Fruit fly (Drosophila melanogaster) whole organism, prepupa: ENCODE data around the gene CG9839.

Experiments used
- Blimp-1 ChIP-seq: fragments of 200-800 bp; sonication (Bioruptor generic); optimal IDR thresholded peaks from 3 replicates; lab custom pipeline; 2017; ENCODE audit warnings: missing biosample characterization, missing genetic modification characterization, mild to moderate bottlenecking, moderate library complexity, missing genetic modification reagents
- CG10631 ChIP-seq: fragments of 200-800 bp; sonication (Bioruptor generic); optimal IDR thresholded peaks from 2 replicates; lab custom pipeline; 2016; ENCODE audit warnings: missing biosample characterization, missing genetic modification characterization
- CG10669 ChIP-seq: fragments of 200-800 bp; sonication (Bioruptor generic); optimal IDR thresholded peaks from 3 replicates; lab custom pipeline; 2018; ENCODE audit warnings: missing biosample characterization, mild to moderate bottlenecking, missing genetic modification characterization, moderate library complexity
- CG11762 ChIP-seq: fragments of 200-800 bp; sonication (Bioruptor generic); optimal IDR thresholded peaks from 3 replicates; lab custom pipeline; 2016; ENCODE audit warnings: missing biosample characterization, missing genetic modification characterization; ENCODE audit not compliant: insufficient read depth
- CG15336 ChIP-seq: fragments of 200-800 bp; sonication (Bioruptor generic); IDR thresholded peaks from 2 replicates; pipeline ENCODE4 v1.3.6; 2022; ENCODE audit warnings: missing biosample characterization, missing genetic modification characterization
- CG16779 ChIP-seq: fragments of 200-800 bp; sonication (Bioruptor generic); optimal IDR thresholded peaks from 3 replicates; lab custom pipeline; 2017; ENCODE audit warnings: missing biosample characterization, mild to moderate bottlenecking, missing genetic modification characterization
- CG3032 ChIP-seq: fragments of 200-800 bp; optimal IDR thresholded peaks from 2 replicates; lab custom pipeline; 2019; ENCODE audit warnings: missing biosample characterization, mild to moderate bottlenecking, missing genetic modification characterization, moderate library complexity
- CG31627 ChIP-seq: fragments of 200-800 bp; sonication (Bioruptor generic); optimal IDR thresholded peaks from 3 replicates; lab custom pipeline; 2016; ENCODE audit warnings: missing biosample characterization, missing genetic modification characterization
- CG32006 ChIP-seq: fragments of 200-800 bp; sonication (Bioruptor generic); optimal IDR thresholded peaks from 3 replicates; lab custom pipeline; 2017; ENCODE audit warnings: missing biosample characterization, mild to moderate bottlenecking, missing genetic modification characterization
- CG34406 ChIP-seq: fragments of 200-800 bp; sonication (Bioruptor generic); optimal IDR thresholded peaks from 3 replicates; lab custom pipeline; 2016; ENCODE audit warnings: missing biosample characterization, missing genetic modification characterization
- CG3919 ChIP-seq: fragments of 200-800 bp; sonication (Bioruptor generic); optimal IDR thresholded peaks from 3 replicates; lab custom pipeline; 2016; ENCODE audit warnings: missing biosample characterization, missing genetic modification characterization
- CG6163 ChIP-seq: fragments of 200-800 bp; sonication (Bioruptor generic); IDR thresholded peaks from 3 replicates; pipeline ENCODE4 v1.3.6; 2022; ENCODE audit warnings: missing biosample characterization, missing genetic modification characterization
- CG7368 ChIP-seq: fragments of 200-800 bp; sonication (Bioruptor generic); optimal IDR thresholded peaks from 3 replicates; lab custom pipeline; 2016; ENCODE audit warnings: missing biosample characterization, missing genetic modification characterization
- CG9139 ChIP-seq: fragments of 200-800 bp; sonication (Bioruptor generic); optimal IDR thresholded peaks from 3 replicates; lab custom pipeline; 2017; ENCODE audit warnings: missing biosample characterization, mild to moderate bottlenecking, missing genetic modification characterization
- Eip78C ChIP-seq: fragments of 200-800 bp; sonication (Bioruptor generic); peaks from one replicate; lab custom pipeline; 2016; ENCODE audit warnings: missing biosample characterization, missing genetic modification characterization
- Eip93F ChIP-seq: fragments of 200-800 bp; sonication (Bioruptor generic); optimal IDR thresholded peaks from 2 replicates; lab custom pipeline; 2016; ENCODE audit warnings: missing biosample characterization, mild to moderate bottlenecking, missing genetic modification characterization
- Ets21C ChIP-seq: fragments of 200-800 bp; sonication (Bioruptor generic); optimal IDR thresholded peaks from 3 replicates; lab custom pipeline; 2016; ENCODE audit warnings: missing biosample characterization, missing genetic modification characterization
- Ets96B ChIP-seq: fragments of 200-800 bp; optimal IDR thresholded peaks from 2 replicates; lab custom pipeline; 2019; ENCODE audit warnings: missing biosample characterization, mild to moderate bottlenecking, missing genetic modification characterization, moderate library complexity
- Gug ChIP-seq: fragments of 200-800 bp; sonication (Bioruptor generic); IDR thresholded peaks from 2 replicates; pipeline ENCODE4 v1.3.6; 2022; ENCODE audit warnings: missing biosample characterization, missing genetic modification characterization
- Hr38 ChIP-seq: sonication (Bioruptor generic); optimal IDR thresholded peaks from 2 replicates; lab custom pipeline; 2016; ENCODE audit warnings: missing biosample characterization, missing genetic modification characterization
- Hr4 ChIP-seq: fragments of 200-800 bp; sonication (Bioruptor generic); optimal IDR thresholded peaks from 3 replicates; lab custom pipeline; 2016; ENCODE audit warnings: missing biosample characterization, missing genetic modification characterization
- Lpt ChIP-seq: fragments of 200-800 bp; sonication (Bioruptor generic); optimal IDR thresholded peaks from 3 replicates; lab custom pipeline; 2016; ENCODE audit warnings: missing biosample characterization, missing genetic modification characterization
- Smox ChIP-seq: fragments of 200-800 bp; sonication (Bioruptor generic); optimal IDR thresholded peaks from 3 replicates; lab custom pipeline; 2016; ENCODE audit warnings: missing biosample characterization, missing genetic modification characterization
- Sox14 ChIP-seq: fragments of 200-800 bp; sonication (Bioruptor generic); optimal IDR thresholded peaks from 3 replicates; lab custom pipeline; 2016; ENCODE audit warnings: missing biosample characterization, missing genetic modification characterization
- Sox15 ChIP-seq: fragments of 200-800 bp; sonication (Bioruptor generic); optimal IDR thresholded peaks from 3 replicates; lab custom pipeline; 2016; ENCODE audit warnings: missing biosample characterization, missing genetic modification characterization
- cyc ChIP-seq: fragments of 200-800 bp; sonication (Bioruptor generic); optimal IDR thresholded peaks from 3 replicates; lab custom pipeline; 2016; ENCODE audit warnings: missing biosample characterization, missing genetic modification characterization
- dac ChIP-seq: fragments of 200-800 bp; sonication (Bioruptor generic); optimal IDR thresholded peaks from 2 replicates; lab custom pipeline; 2017; ENCODE audit warnings: missing biosample characterization, mild to moderate bottlenecking, missing genetic modification characterization
- eg ChIP-seq: fragments of 200-800 bp; sonication (Bioruptor generic); IDR thresholded peaks from 3 replicates; pipeline ENCODE4 v1.3.6; 2022; ENCODE audit warnings: missing biosample characterization, missing genetic modification characterization
- esn ChIP-seq: fragments of 200-800 bp; sonication (Bioruptor generic); optimal IDR thresholded peaks from 2 replicates; lab custom pipeline; 2016; ENCODE audit warnings: missing biosample characterization, mild to moderate bottlenecking, missing genetic modification characterization, moderate library complexity
- fd85E ChIP-seq: fragments of 200-800 bp; sonication (Bioruptor generic); optimal IDR thresholded peaks from 3 replicates; lab custom pipeline; 2016; ENCODE audit warnings: missing biosample characterization, missing genetic modification characterization
- fkh ChIP-seq: fragments of 200-800 bp; sonication (Bioruptor generic); optimal IDR thresholded peaks from 3 replicates; lab custom pipeline; 2017; ENCODE audit warnings: missing biosample characterization, mild to moderate bottlenecking, missing genetic modification characterization, moderate library complexity
- lz ChIP-seq: fragments of 200-800 bp; sonication (Bioruptor generic); optimal IDR thresholded peaks from 3 replicates; lab custom pipeline; 2016; ENCODE audit warnings: missing biosample characterization, missing genetic modification characterization
- net ChIP-seq: fragments of 200-800 bp; sonication (Bioruptor generic); optimal IDR thresholded peaks from 3 replicates; lab custom pipeline; 2016; ENCODE audit warnings: missing biosample characterization, missing genetic modification characterization
- salr ChIP-seq, 2 experiments: fragments of 200-800 bp; sonication (Bioruptor generic); optimal IDR thresholded peaks; 3 replicates each; lab custom pipeline; 2016 to 2018; ENCODE audit warnings: missing biosample characterization in 2 of 2, missing genetic modification characterization in 2 of 2, mild to moderate bottlenecking in 1 of 2
- svp ChIP-seq: fragments of 200-800 bp; sonication (Bioruptor generic); peaks from one replicate; lab custom pipeline; 2016; ENCODE audit warnings: missing biosample characterization, missing genetic modification characterization

The CG9839 gene

DNA sequence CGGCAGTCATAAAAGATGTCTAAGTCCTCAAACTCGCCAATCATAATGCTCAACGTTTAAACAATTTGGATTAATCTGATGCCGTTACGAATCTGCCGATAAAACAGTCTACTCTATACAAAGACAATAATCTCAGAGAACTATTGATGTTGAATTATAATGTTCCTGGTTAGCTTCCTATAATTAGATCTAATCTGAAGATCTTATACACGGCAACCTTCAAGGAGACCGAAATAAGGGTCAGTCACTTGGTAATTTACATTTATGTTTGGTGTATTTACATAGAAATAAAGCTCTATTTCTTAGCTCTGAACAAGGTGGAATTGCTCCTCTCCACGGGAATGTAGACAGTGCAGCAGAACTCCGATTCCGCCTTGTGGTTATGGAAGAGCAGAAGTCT, 24.9 kb downstream of the CG9839 start, which contains the start of gene CG33189:
TSS of gene CG33189 (minus strand) at position 101 of the 400 bp plus-strand sequence.
- no peak for TF ChIP-seq fd85E (GFP tag; lab: Kevin White, UChicago)
- no peak for TF ChIP-seq cyc (GFP tag; lab: Kevin White, UChicago)
- TF ChIP-seq CG11762 (GFP tag; lab: Kevin White, UChicago) = no peak

dm6 chr3R:8779823-8780222, 25.8 kb downstream of the CG9839 start, which contains the start of gene CG33191:
CG33191 (minus strand) TSS chr3R:8779923.
- TF ChIP-seq CG34406 (GFP tag; lab: Kevin White, UChicago) (no peak), Blimp-1 (GFP tag; lab: Kevin White, UChicago) (no peak), CG3919 (no peak), esn (GFP tag; lab: Kevin White, UChicago) (no peak), Hr38 (GFP tag; lab: Kevin White, UChicago) (no peak), eg (GFP tag; lab: Robert Waterston, UW) (no peak), Smox (GFP tag; lab: Kevin White, UChicago) (no peak), CG6163 (GFP tag; lab: Robert Waterston, UW) (no peak), CG32006 (GFP tag; lab: Kevin White, UChicago) (no peak), fkh (GFP tag; lab: Kevin White, UChicago) (no peak), Eip93F (no peak), salr (GFP tag; optimal IDR thresholded peaks at IDR 0.05; lab: Kevin White, UChicago) (no peak), Sox15 (GFP tag; lab: Kevin White, UChicago) (no peak), CG16779 (no peak), CG7368 (GFP tag; lab: Kevin White, UChicago) (no peak)

DNA sequence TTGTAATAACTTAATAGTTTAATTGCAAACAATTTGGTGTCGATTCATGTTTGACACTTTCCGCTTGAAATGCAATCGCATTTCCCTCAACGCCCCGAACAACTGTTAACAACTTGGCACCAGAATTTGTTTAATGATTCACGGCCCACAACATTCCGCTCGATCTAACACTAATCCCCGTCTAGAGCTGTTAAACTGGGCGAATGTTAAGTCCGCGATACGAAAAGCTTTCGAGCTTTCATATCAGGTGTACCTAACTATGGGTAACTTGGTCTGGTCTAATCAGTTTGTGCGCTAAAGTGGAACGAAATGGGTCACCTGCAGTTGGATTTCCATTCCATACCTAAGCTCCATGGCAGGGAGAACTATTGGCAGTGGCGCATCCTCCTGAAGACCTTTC, 32.5 kb downstream of the CG9839 start, which contains the start of gene CG34301:
TSS of gene CG34301 (plus strand) at position 301 of the 400 bp plus-strand sequence.
- TF ChIP-seq CG9139 (GFP tag; lab: Kevin White, UChicago) (no peak), Sox14 (GFP tag; lab: Kevin White, UChicago) (no peak), CG34406 (GFP tag; lab: Kevin White, UChicago) (no peak), Eip78C (no peak), fd85E (GFP tag; lab: Kevin White, UChicago) (no peak), CG31627 (GFP tag; lab: Kevin White, UChicago) (no peak), Ets21C (GFP tag; lab: Kevin White, UChicago) (no peak), fkh (GFP tag; lab: Kevin White, UChicago) (no peak), cyc (GFP tag; lab: Kevin White, UChicago) (no peak), CG3032 (no peak), CG10631 (GFP tag; lab: Kevin White, UChicago) (no peak), net (no peak)

DNA sequence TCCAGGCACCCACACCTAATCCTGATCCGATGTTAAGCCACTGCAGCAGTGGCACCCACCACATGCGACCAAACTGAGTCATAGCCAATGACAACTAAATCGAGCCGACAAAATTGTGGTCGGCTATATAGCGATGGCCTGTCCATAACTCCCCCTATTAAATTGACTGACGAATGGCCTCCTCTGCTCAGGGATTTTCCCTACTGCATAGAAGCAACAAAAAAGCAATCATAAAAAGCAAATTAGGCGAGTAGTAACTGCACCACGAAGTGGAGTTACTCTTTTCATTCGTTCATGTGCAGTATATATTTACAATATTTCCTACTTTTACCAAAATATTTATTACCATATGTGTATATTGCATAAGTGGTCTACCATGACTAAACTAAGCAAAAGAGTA, 33.0 kb downstream of the CG9839 start, which contains the start of gene CG13318:
TSS of gene CG13318 (minus strand) at position 101 of the 400 bp plus-strand sequence.
- TF ChIP-seq CG6163 (GFP tag; lab: Robert Waterston, UW) (no peak), Lpt (GFP tag; lab: Kevin White, UChicago) (no peak), lz (GFP tag; lab: Kevin White, UChicago) (no peak), svp (GFP tag; lab: Kevin White, UChicago) (no peak), Ets21C (GFP tag; lab: Kevin White, UChicago) (no peak), CG15336 (GFP tag; lab: Robert Waterston, UW) (no peak), Ets96B (no peak), net (no peak), CG3032 (no peak), Eip93F (no peak), Hr4 (no peak), esn (GFP tag; lab: Kevin White, UChicago) (no peak), Gug (GFP tag; lab: Robert Waterston, UW) (no peak), CG10669 (GFP tag; lab: Kevin White, UChicago) (no peak), Eip78C (no peak), dac (no peak)
- TF ChIP-seq, all 60 proteins: peak for 0
